Worm (Caenorhabditis elegans): ENCODE results near the gene Y82E9BR.17.

The Y82E9BR.17 gene

ce11 chrIII:1455674-1456073, at the start of gene Y82E9BR.17:
Gene Y82E9BR.17, minus strand, starts transcription at chrIII:1455774.
- no peak for TF ChIP-seq nhr-25 (tag; optimal IDR thresholded peaks at IDR 0.05)
- no peak for TF ChIP-seq pqm-1 (tag; optimal IDR thresholded peaks at IDR 0.05)
- no peak for TF ChIP-seq ama-1 (optimal IDR thresholded peaks at IDR 0.05)
- TF ChIP-seq lin-39 (tag; optimal IDR thresholded peaks at IDR 0.05) = no peak
- no peak for TF ChIP-seq ztf-11 (tag; optimal IDR thresholded peaks at IDR 0.05)
- no peak for TF ChIP-seq nhr-28 (tag; optimal IDR thresholded peaks at IDR 0.05)
- no peak for TF ChIP-seq nhr-237 (tag; optimal IDR thresholded peaks at IDR 0.05)
- no peak for TF ChIP-seq ZK546.5 (tag; optimal IDR thresholded peaks at IDR 0.05)
- no peak for TF ChIP-seq elt-3 (tag; optimal IDR thresholded peaks at IDR 0.05)
- no peak for TF ChIP-seq nhr-23 (tag; optimal IDR thresholded peaks at IDR 0.05)
- TF ChIP-seq tbx-2 (tag; optimal IDR thresholded peaks at IDR 0.05) = no peak
- TF ChIP-seq ceh-16 (tag; optimal IDR thresholded peaks at IDR 0.05) = no peak
- TF ChIP-seq pha-4 (tag; optimal IDR thresholded peaks at IDR 0.05) = no peak
- no peak for TF ChIP-seq eor-1 (tag; optimal IDR thresholded peaks at IDR 0.05)
- no peak for TF ChIP-seq sea-2 (GFP tag; optimal IDR thresholded peaks at IDR 0.05)
- no peak for TF ChIP-seq nfya-1 (tag; optimal IDR thresholded peaks at IDR 0.05; ENCODE audit: insufficient read depth)
- no peak for TF ChIP-seq skn-1 (tag; optimal IDR thresholded peaks at IDR 0.05)
- TF ChIP-seq aly-2 (tag; optimal IDR thresholded peaks at IDR 0.05) = no peak

ce11 chrIII:1495863-1496445, 40.4 kb upstream of the Y82E9BR.17 start, which contains the start of the genes ave-1 and M01G5.1:
Gene ave-1, minus strand, starts transcription at chrIII:1495975.
Gene M01G5.1, plus strand, starts transcription at chrIII:1496401.
- no peak for TF ChIP-seq mdl-1 (tag; optimal IDR thresholded peaks at IDR 0.05)
- TF ChIP-seq snpc-4 (tag; optimal IDR thresholded peaks at IDR 0.05) = no peak
- peak; percentile 18 for TF ChIP-seq nhr-23 (tag; optimal IDR thresholded peaks at IDR 0.05)
- TF ChIP-seq fos-1 (tag; optimal IDR thresholded peaks at IDR 0.05) = no peak
- TF ChIP-seq pha-4 (tag; optimal IDR thresholded peaks at IDR 0.05) = peak; percentile 56
- peak; percentile 49 for TF ChIP-seq nfya-1 (tag; optimal IDR thresholded peaks at IDR 0.05; ENCODE audit: insufficient read depth)
- TF ChIP-seq jun-1 (tag; optimal IDR thresholded peaks at IDR 0.05) = no peak
- TF ChIP-seq lin-15B (tag; optimal IDR thresholded peaks at IDR 0.05) = peak; percentile 75
- TF ChIP-seq hmg-11 (tag; optimal IDR thresholded peaks at IDR 0.05) = peak; percentile 69
- TF ChIP-seq nhr-77 (tag; optimal IDR thresholded peaks at IDR 0.05) = no peak
- TF ChIP-seq nhr-237 (tag; optimal IDR thresholded peaks at IDR 0.05) = no peak

- TF ChIP-seq daf-12 (tag; optimal IDR thresholded peaks at IDR 0.05) (no peak), egl-5 (tag; optimal IDR thresholded peaks at IDR 0.05) (no peak), unc-62 (GFP tag; optimal IDR thresholded peaks at IDR 0.05) (no peak), R02D3.7 (tag; optimal IDR thresholded peaks at IDR 0.05) (no peak), nhr-237 (tag; optimal IDR thresholded peaks at IDR 0.05) (no peak), nhr-28 (tag; optimal IDR thresholded peaks at IDR 0.05) (no peak), zag-1 (tag; optimal IDR thresholded peaks at IDR 0.05) (no peak), ceh-16 (tag; optimal IDR thresholded peaks at IDR 0.05) (no peak), unc-39 (tag; optimal IDR thresholded peaks at IDR 0.05) (no peak), sea-2 (GFP tag; optimal IDR thresholded peaks at IDR 0.05) (no peak), ztf-11 (tag; optimal IDR thresholded peaks at IDR 0.05) (no peak), snpc-4 (tag; optimal IDR thresholded peaks at IDR 0.05) (no peak), nhr-23 (tag; optimal IDR thresholded peaks at IDR 0.05) (no peak), mml-1 (tag; optimal IDR thresholded peaks at IDR 0.05) (no peak), lin-15B (tag; optimal IDR thresholded peaks at IDR 0.05) (no peak), nhr-67 (tag; optimal IDR thresholded peaks at IDR 0.05) (no peak), nhr-11 (tag; optimal IDR thresholded peaks at IDR 0.05) (no peak), tbx-2 (tag; optimal IDR thresholded peaks at IDR 0.05) (no peak)
Observed at ce11 chrIII:1495230-1495629, 39.7 kb upstream of the Y82E9BR.17 start, which contains the start of gene Y82E9BR.19. Gene Y82E9BR.19, minus strand, starts transcription at chrIII:1495330.

ce11 chrIII:1483407-1483806, 27.8 kb upstream of the Y82E9BR.17 start, which contains the start of gene Y82E9BR.18:
Gene Y82E9BR.18, minus strand, starts transcription at chrIII:1483507.
- TF ChIP-seq nhr-77 (tag; optimal IDR thresholded peaks at IDR 0.05) (no peak), ceh-9 (tag; optimal IDR thresholded peaks at IDR 0.05) (no peak), hmg-11 (tag; optimal IDR thresholded peaks at IDR 0.05) (no peak), mml-1 (tag; optimal IDR thresholded peaks at IDR 0.05) (no peak), fos-1 (tag; optimal IDR thresholded peaks at IDR 0.05) (no peak), mdl-1 (tag; optimal IDR thresholded peaks at IDR 0.05) (no peak), nhr-25 (tag; optimal IDR thresholded peaks at IDR 0.05) (no peak), egl-27 (tag; optimal IDR thresholded peaks at IDR 0.05) (no peak), elt-1 (tag; optimal IDR thresholded peaks at IDR 0.05) (no peak), fkh-10 (GFP tag; optimal IDR thresholded peaks at IDR 0.05) (no peak), elt-3 (tag; optimal IDR thresholded peaks at IDR 0.05) (no peak), nhr-43 (tag; optimal IDR thresholded peaks at IDR 0.05; ENCODE audit: poor library complexity, severe bottlenecking) (no peak), ceh-82 (tag; optimal IDR thresholded peaks at IDR 0.05) (no peak), nhr-67 (tag; optimal IDR thresholded peaks at IDR 0.05) (no peak), skn-1 (tag; optimal IDR thresholded peaks at IDR 0.05) (no peak)
